Fruit fly (Drosophila melanogaster): Measurements from ENCODE around the gene yata.

yata gene

dm6 chr3R:29802753-29803313 lies 53.8 kb downstream of the yata start, which contains the start of the genes Etfb and CG7789 (continued):
- TF ChIP-seq mld (GFP tag; IDR thresholded peaks at IDR 0.05; ENCODE audit: partially characterized antibody) (no peak), otp (GFP tag; IDR thresholded peaks at IDR 0.05) (peak; percentile 61; the same call in 2 of the 3 replicates), Eip74EF (GFP tag; optimal IDR thresholded peaks at IDR 0.05) (no peak), CG11504 (tag; optimal IDR thresholded peaks at IDR 0.05) (no peak), CG2199 (GFP tag; IDR thresholded peaks at IDR 0.05) (no peak), CG3407 (GFP tag; optimal IDR thresholded peaks at IDR 0.05) (no peak), pan (optimal IDR thresholded peaks at IDR 0.05) (no peak), pan (GFP tag; optimal IDR thresholded peaks at IDR 0.05 in 1 of 2, IDR thresholded peaks at IDR 0.05 in 1 of 2) (peak in 1 of 2 experiments; percentile 84), hkb (optimal IDR thresholded peaks at IDR 0.05) (peak; percentile 58), hkb (GFP tag; IDR thresholded peaks at IDR 0.05) (peak; percentile 81), CG4282 (GFP tag; optimal IDR thresholded peaks at IDR 0.05) (peak; percentile 58), Sox100B (GFP tag; optimal IDR thresholded peaks at IDR 0.05) (no peak), CG14860 (GFP tag; IDR thresholded peaks at IDR 0.05; ENCODE audit: partially characterized antibody) (peak; percentile 70), Scr (GFP tag; IDR thresholded peaks at IDR 0.05; ENCODE audit: partially characterized antibody) (peak; percentile 89), yki (optimal IDR thresholded peaks at IDR 0.05) (no peak), CG11456 (GFP tag; IDR thresholded peaks at IDR 0.05) (peak; percentile 85), HmgD (GFP tag; optimal IDR thresholded peaks at IDR 0.05) (peak; percentile 69), sens-2 (GFP tag; IDR thresholded peaks at IDR 0.05) (peak; percentile 70; the same call in 1 of the 2 replicates), Opbp (GFP tag; IDR thresholded peaks at IDR 0.05; ENCODE audit: partially characterized antibody) (peak; percentile 79), Atf3 (GFP tag; optimal IDR thresholded peaks at IDR 0.05) (peak; percentile 64), MBD-R2 (GFP tag; IDR thresholded peaks at IDR 0.05) (peak; percentile 96), exex (tag; optimal IDR thresholded peaks at IDR 0.05) (peak; percentile 74), CG10209 (GFP tag; optimal IDR thresholded peaks at IDR 0.05) (peak; percentile 59), C15 (GFP tag; IDR thresholded peaks at IDR 0.05) (peak; percentile 78), CG11085 (GFP tag; IDR thresholded peaks at IDR 0.05) (peak; percentile 74; the same call in 1 of the 2 replicates), chn (GFP tag; optimal IDR thresholded peaks at IDR 0.05) (peak; percentile 51), eyg (GFP tag; optimal IDR thresholded peaks at IDR 0.05) (peak; percentile 74), ac (GFP tag; optimal IDR thresholded peaks at IDR 0.05) (no peak), CG14965 (GFP tag; optimal IDR thresholded peaks at IDR 0.05; ENCODE audit: borderline replicate concordance) (no peak), Dbx (GFP tag; IDR thresholded peaks at IDR 0.05) (peak; percentile 80), dimm (GFP tag; IDR thresholded peaks at IDR 0.05) (no peak), CG8765 (GFP tag; IDR thresholded peaks at IDR 0.05) (peak; percentile 63; the same call in 1 of the 2 replicates), CG14441 (GFP tag; IDR thresholded peaks at IDR 0.05) (peak; percentile 80), CG8478 (optimal IDR thresholded peaks at IDR 0.05) (no peak), CG11560 (tag; IDR thresholded peaks at IDR 0.05) (peak; percentile 35; the same call in 1 of the 3 replicates), CG7963 (GFP tag; IDR thresholded peaks at IDR 0.05; ENCODE audit: partially characterized antibody) (no peak), Jarid2 (GFP tag; optimal IDR thresholded peaks at IDR 0.05) (no peak), ham (GFP tag; IDR thresholded peaks at IDR 0.05) (peak; percentile 53; the same call in 1 of the 2 replicates), odd (GFP tag; optimal IDR thresholded peaks at IDR 0.05) (no peak), ara (GFP tag; IDR thresholded peaks at IDR 0.05) (peak; percentile 51; the same call in 1 of the 2 replicates), CG1233 (GFP tag; optimal IDR thresholded peaks at IDR 0.05) (peak; percentile 47), CG2875 (GFP tag; optimal IDR thresholded peaks at IDR 0.05) (no peak), bigmax (GFP tag; optimal IDR thresholded peaks at IDR 0.05) (no peak), chif (GFP tag; optimal IDR thresholded peaks at IDR 0.05) (peak; percentile 55 to 65), al (GFP tag; IDR thresholded peaks at IDR 0.05) (peak; percentile 80), CG2116 (GFP tag; optimal IDR thresholded peaks at IDR 0.05) (peak; percentile 91), B-H1 (GFP tag; IDR thresholded peaks at IDR 0.05) (peak; percentile 40; the same call in 2 of the 3 replicates), bbx (GFP tag; IDR thresholded peaks at IDR 0.05; ENCODE audit: partially characterized antibody) (peak; percentile 63; the same call in 1 of the 2 replicates), pb (GFP tag; optimal IDR thresholded peaks at IDR 0.05) (peak; percentile 79), Trl (optimal IDR thresholded peaks at IDR 0.05) (no peak), Trl (GFP tag; optimal IDR thresholded peaks at IDR 0.05) (peak; percentile 67)

Data from whole organism, embryonic.